Worm (Caenorhabditis elegans) whole organism, L1 larva: ENCODE results near the gene Y62H9A.3.

Experiments used
- C34B4.2 ChIP-seq: sonication (generic microtip); optimal IDR thresholded peaks from 2 replicates; lab custom pipeline; 2017; ENCODE audit warnings: mild to moderate bottlenecking, missing genetic modification characterization, missing compliant biosample characterization
- alr-1 ChIP-seq: fragments of 200-800 bp; sonication (Bioruptor generic); optimal IDR thresholded peaks from 2 replicates; lab custom pipeline; 2018; ENCODE audit warnings: borderline replicate concordance, mild to moderate bottlenecking, missing genetic modification characterization, missing compliant biosample characterization
- aly-2 ChIP-seq: fragments of 150-350 bp; optimal IDR thresholded peaks from 2 replicates; lab custom pipeline; 2014; ENCODE audit warnings: missing biosample characterization, missing genetic modification characterization
- blmp-1 ChIP-seq: fragments of 150-350 bp; optimal IDR thresholded peaks from 2 replicates; lab custom pipeline; 2014; ENCODE audit warnings: missing biosample characterization, missing genetic modification characterization
- ceh-8 ChIP-seq: fragments of 200-800 bp; sonication (Bioruptor generic); optimal IDR thresholded peaks from 2 replicates; lab custom pipeline; 2018; ENCODE audit warnings: mild to moderate bottlenecking, missing genetic modification characterization, moderate library complexity, missing compliant biosample characterization
- ceh-88 ChIP-seq: fragments of 200-800 bp; sonication (Bioruptor generic); IDR thresholded peaks from 2 replicates; pipeline ENCODE4 v1.3.6; 2022; ENCODE audit warnings: missing genetic modification characterization, missing compliant biosample characterization
- dsc-1 ChIP-seq: sonication (generic microtip); optimal IDR thresholded peaks from 2 replicates; lab custom pipeline; 2016; ENCODE audit warnings: mild to moderate bottlenecking, missing genetic modification characterization, missing compliant biosample characterization
- efl-1 ChIP-seq, 4 experiments: fragments of 150-350 bp; optimal IDR thresholded peaks in 3 of 4; peaks in 1 of 4; 1 replicate in 1 of 4; 2 replicates in 3 of 4; lab custom pipeline; 2014; ENCODE audit warnings: missing biosample characterization in 2 of 4, missing genetic modification characterization in 2 of 4, missing genetic modification reagents in 2 of 4
- elt-2 ChIP-seq: sonication (generic microtip); optimal IDR thresholded peaks from 2 replicates; lab custom pipeline; 2016; ENCODE audit warnings: missing genetic modification characterization, mild to moderate bottlenecking, inconsistent platforms, missing compliant biosample characterization, missing genetic modification reagents
- fkh-10 ChIP-seq: sonication (generic microtip); optimal IDR thresholded peaks from 2 replicates; lab custom pipeline; 2017; ENCODE audit warnings: missing biosample characterization, missing genetic modification reagents, missing genetic modification characterization
- fkh-8 ChIP-seq: sonication (generic microtip); optimal IDR thresholded peaks from 2 replicates; lab custom pipeline; 2016; ENCODE audit warnings: mild to moderate bottlenecking, missing genetic modification characterization, missing compliant biosample characterization
- fos-1 ChIP-seq: fragments of 150-350 bp; optimal IDR thresholded peaks from 2 replicates; lab custom pipeline; 2014; ENCODE audit warnings: missing biosample characterization, missing genetic modification characterization
- hlh-4 ChIP-seq: sonication (generic microtip); optimal IDR thresholded peaks from 2 replicates; lab custom pipeline; 2016; ENCODE audit warnings: mild to moderate bottlenecking, missing genetic modification characterization, missing compliant biosample characterization
- isw-1 ChIP-seq: fragments of 200-800 bp; sonication (Bioruptor generic); IDR thresholded peaks from 2 replicates; pipeline ENCODE4 v1.3.6; 2022; ENCODE audit warnings: missing genetic modification characterization, missing compliant biosample characterization
- lin-14 ChIP-seq: fragments of 200-800 bp; sonication (Bioruptor generic); optimal IDR thresholded peaks from 2 replicates; lab custom pipeline; 2018; ENCODE audit warnings: mild to moderate bottlenecking, missing genetic modification characterization, moderate library complexity, missing compliant biosample characterization
- lin-15B ChIP-seq: fragments of 150-350 bp; sonication (generic microtip); optimal IDR thresholded peaks from 3 replicates; lab custom pipeline; 2014; ENCODE audit warnings: missing biosample characterization, missing genetic modification characterization
- lir-3 ChIP-seq: sonication (generic microtip); optimal IDR thresholded peaks from 2 replicates; lab custom pipeline; 2016; ENCODE audit warnings: mild to moderate bottlenecking, missing genetic modification characterization, moderate library complexity, missing compliant biosample characterization; ENCODE audit not compliant: poor library complexity
- mab-9 ChIP-seq: fragments of 200-800 bp; sonication (Bioruptor generic); IDR thresholded peaks from 2 replicates; pipeline ENCODE4 v1.3.6; 2022; ENCODE audit warnings: missing genetic modification reagents, missing genetic modification characterization, missing compliant biosample characterization
- nhr-11 ChIP-seq: fragments of 150-350 bp; optimal IDR thresholded peaks from 2 replicates; lab custom pipeline; 2014; ENCODE audit warnings: missing biosample characterization, missing genetic modification characterization
- nhr-19 ChIP-seq: fragments of 200-800 bp; sonication (Bioruptor generic); conservative IDR thresholded peaks from 2 replicates; pipeline ENCODE4 v1.3.6; 2022; ENCODE audit warnings: missing genetic modification characterization, missing compliant biosample characterization
- nhr-20 ChIP-seq: sonication (generic microtip); optimal IDR thresholded peaks from 2 replicates; lab custom pipeline; 2016; ENCODE audit warnings: mild to moderate bottlenecking, missing genetic modification characterization, missing compliant biosample characterization
- nhr-237 ChIP-seq: fragments of 150-350 bp; optimal IDR thresholded peaks from 2 replicates; lab custom pipeline; 2014; ENCODE audit warnings: missing biosample characterization, missing genetic modification characterization
- nhr-47 ChIP-seq: sonication (generic microtip); optimal IDR thresholded peaks from 2 replicates; lab custom pipeline; 2016; ENCODE audit warnings: mild to moderate bottlenecking, missing genetic modification characterization, moderate library complexity, missing compliant biosample characterization
- nhr-71 ChIP-seq: sonication (generic microtip); optimal IDR thresholded peaks from 2 replicates; lab custom pipeline; 2016; ENCODE audit warnings: mild to moderate bottlenecking, missing genetic modification characterization, moderate library complexity, missing compliant biosample characterization
- nhr-77 ChIP-seq: fragments of 150-350 bp; optimal IDR thresholded peaks from 2 replicates; lab custom pipeline; 2014; ENCODE audit warnings: missing biosample characterization, missing genetic modification characterization
- pax-3 ChIP-seq: fragments of 200-800 bp; sonication (Bioruptor generic); optimal IDR thresholded peaks from 2 replicates; lab custom pipeline; 2018; ENCODE audit warnings: mild to moderate bottlenecking, missing genetic modification characterization, moderate library complexity, missing compliant biosample characterization
- rnt-1 ChIP-seq: sonication (generic microtip); optimal IDR thresholded peaks from 2 replicates; lab custom pipeline; 2016; ENCODE audit warnings: mild to moderate bottlenecking, missing genetic modification characterization, moderate library complexity, missing compliant biosample characterization
- snu-23 ChIP-seq: sonication (generic microtip); optimal IDR thresholded peaks from 2 replicates; lab custom pipeline; 2016; ENCODE audit warnings: missing genetic modification characterization, missing compliant biosample characterization
- tbx-2 ChIP-seq: sonication (generic microtip); optimal IDR thresholded peaks from 2 replicates; lab custom pipeline; 2016; ENCODE audit warnings: missing genetic modification characterization, missing compliant biosample characterization
- unc-86 ChIP-seq: sonication (generic microtip); optimal IDR thresholded peaks from 2 replicates; lab custom pipeline; 2016; ENCODE audit warnings: missing genetic modification characterization, missing compliant biosample characterization
- unc-98 ChIP-seq: fragments of 200-800 bp; sonication (Bioruptor generic); IDR thresholded peaks from 2 replicates; pipeline ENCODE4 v1.3.6; 2022; ENCODE audit warnings: missing genetic modification characterization, missing compliant biosample characterization
- vab-15 ChIP-seq: sonication (generic microtip); optimal IDR thresholded peaks from 2 replicates; lab custom pipeline; 2017; ENCODE audit warnings: missing genotype, mild to moderate bottlenecking, missing genetic modification characterization, missing compliant biosample characterization
- xbp-1 ChIP-seq: sonication (generic microtip); optimal IDR thresholded peaks from 2 replicates; lab custom pipeline; 2016; ENCODE audit warnings: missing genetic modification characterization, missing compliant biosample characterization

Y62H9A.3 gene

ce11 chrX:11885577-11885976 is 5.8 kb upstream of the Y62H9A.3 start, which contains the start of gene Y62H9A.7:
TSS of gene Y62H9A.7 (minus strand) at chrX:11885677.
- no peak for TF ChIP-seq lin-15B (tag; lab: Kevin White, UChicago)
- TF ChIP-seq snu-23 (GFP tag; lab: Kevin White, UChicago) = no peak
- no peak for TF ChIP-seq isw-1 (GFP tag; lab: Robert Waterston, UW)
- no peak for TF ChIP-seq nhr-20
- TF ChIP-seq nhr-71 (tag; lab: Kevin White, UChicago) = no peak

ce11 chrX:11882800-11883199 is 3.0 kb upstream of the Y62H9A.3 start, which contains the start of the genes Y62H9A.5 and ule-5:
TSS of gene Y62H9A.5 (minus strand) at chrX:11882900.
TSS of gene ule-5 (plus strand) at chrX:11883127.
- TF ChIP-seq tbx-2 (tag; lab: Kevin White, UChicago) (no peak), blmp-1 (no peak), alr-1 (no peak), xbp-1 (tag; lab: Kevin White, UChicago) (no peak), ceh-88 (GFP tag; lab: Robert Waterston, UW) (no peak), rnt-1 (tag; lab: Kevin White, UChicago) (no peak), unc-86 (tag; lab: Kevin White, UChicago) (no peak), hlh-4 (tag; lab: Kevin White, UChicago) (no peak), fkh-10 (GFP tag; lab: Kevin White, UChicago) (no peak), nhr-20 (no peak), nhr-237 (tag; lab: Kevin White, UChicago) (no peak)

- TF ChIP-seq efl-1 (optimal IDR thresholded peaks at IDR 0.05; lab: Kevin White, UChicago) (no peak), efl-1 (GFP tag; optimal IDR thresholded peaks at IDR 0.05 in 1 of 2; lab: Kevin White, UChicago) (peak in 1 of 2 experiments; percentile 45), lin-14 (GFP tag; lab: Kevin White, UChicago) (no peak)
These were observed 1.7 kb downstream of the Y62H9A.3 start, which contains the start of gene Y62H9A.2 for ce11 chrX:11878109-11878508. TSS of gene Y62H9A.2 (minus strand) at chrX:11878209.

ce11 chrX:11875260-11875659 is 4.5 kb downstream of the Y62H9A.3 start, which contains the start of gene Y62H9A.1:
TSS of gene Y62H9A.1 (plus strand) at chrX:11875541.
- TF ChIP-seq fkh-8 (tag; lab: Kevin White, UChicago) (peak; percentile 25), hlh-4 (tag; lab: Kevin White, UChicago) (peak; percentile 64), aly-2 (tag; lab: Kevin White, UChicago) (no peak), nhr-71 (tag; lab: Kevin White, UChicago) (peak; percentile 53), pax-3 (tag; lab: Kevin White, UChicago) (peak; percentile 25)

- TF ChIP-seq efl-1 (optimal IDR thresholded peaks at IDR 0.05; lab: Kevin White, UChicago) (no peak), efl-1 (GFP tag; optimal IDR thresholded peaks at IDR 0.05 in 1 of 2; lab: Kevin White, UChicago) (peak in 1 of 2 experiments; percentile 63), nhr-77 (no peak)
These were observed 7.6 kb downstream of the Y62H9A.3 start for ce11 chrX:11872210-11872609.

- peak; percentile 44 for TF ChIP-seq dsc-1
- TF ChIP-seq fkh-8 (tag; lab: Kevin White, UChicago) = peak; percentile 63
- no peak for TF ChIP-seq pax-3 (tag; lab: Kevin White, UChicago)
These were observed 9.4 kb downstream of the Y62H9A.3 start for ce11 chrX:11870393-11870792.

ce11 chrX:11869260-11869659 is 10.5 kb downstream of the Y62H9A.3 start, which contains the start of gene dot-1.2:
TSS of gene dot-1.2 (minus strand) at chrX:11869360.
- TF ChIP-seq mab-9 (GFP tag; lab: Robert Waterston, UW) (no peak), fos-1 (no peak), C34B4.2 (tag; lab: Kevin White, UChicago) (no peak), nhr-47 (tag; lab: Kevin White, UChicago) (no peak), nhr-11 (tag; lab: Kevin White, UChicago) (no peak), nhr-19 (GFP tag; lab: Robert Waterston, UW) (no peak), unc-98 (GFP tag; lab: Robert Waterston, UW) (no peak), lir-3 (no peak), ceh-8 (GFP tag; lab: Kevin White, UChicago) (no peak), alr-1 (no peak), elt-2 (tag; lab: Kevin White, UChicago) (no peak), vab-15 (tag; lab: Kevin White, UChicago) (no peak), tbx-2 (tag; lab: Kevin White, UChicago) (no peak), unc-86 (tag; lab: Kevin White, UChicago) (no peak), ceh-88 (GFP tag; lab: Robert Waterston, UW) (no peak)
